Worm (Caenorhabditis elegans) whole organism, L1 larva: Measurements from ENCODE around the gene F23A7.5.
A peak's percentile ranks its signal among the peaks of the same experiment; 100 is the strongest.
"Not testable (repeated sequence)": the region's sequence is repeated elsewhere in the genome, so short reads cannot be mapped to it uniquely, and the experiment has no call there.

Source experiments
- C04F5.9 ChIP-seq: sonication (generic microtip); optimal IDR thresholded peaks from 2 replicates; lab custom pipeline; 2016; ENCODE audit warnings: missing genetic modification characterization, missing compliant biosample characterization
- Y116A8C.19 ChIP-seq: sonication (generic microtip); optimal IDR thresholded peaks from 2 replicates; lab custom pipeline; 2016; ENCODE audit warnings: missing compliant biosample characterization, missing genetic modification characterization, borderline replicate concordance
- aha-1 ChIP-seq: fragments of 150-350 bp; optimal IDR thresholded peaks from 2 replicates; lab custom pipeline; 2014; ENCODE audit warnings: missing biosample characterization, missing genetic modification characterization
- alr-1 ChIP-seq: fragments of 200-800 bp; sonication (Bioruptor generic); optimal IDR thresholded peaks from 2 replicates; lab custom pipeline; 2018; ENCODE audit warnings: borderline replicate concordance, mild to moderate bottlenecking, missing genetic modification characterization, missing compliant biosample characterization
- blmp-1 ChIP-seq: fragments of 150-350 bp; optimal IDR thresholded peaks from 2 replicates; lab custom pipeline; 2014; ENCODE audit warnings: missing biosample characterization, missing genetic modification characterization
- ceh-63 ChIP-seq: fragments of 200-800 bp; sonication (Bioruptor generic); optimal IDR thresholded peaks from 2 replicates; lab custom pipeline; 2018; ENCODE audit warnings: mild to moderate bottlenecking, missing genetic modification characterization, missing compliant biosample characterization
- ces-1 ChIP-seq: fragments of 150-350 bp; optimal IDR thresholded peaks from 2 replicates; lab custom pipeline; 2014; ENCODE audit warnings: missing biosample characterization, missing genetic modification reagents, missing genetic modification characterization
- efl-1 ChIP-seq, 4 experiments: fragments of 150-350 bp; optimal IDR thresholded peaks in 3 of 4; peaks in 1 of 4; 1 replicate in 1 of 4; 2 replicates in 3 of 4; lab custom pipeline; 2014; ENCODE audit warnings: missing biosample characterization in 2 of 4, missing genetic modification characterization in 2 of 4, missing genetic modification reagents in 2 of 4
- efl-3 ChIP-seq: fragments of 200-800 bp; sonication (Bioruptor generic); optimal IDR thresholded peaks from 2 replicates; lab custom pipeline; 2018; ENCODE audit warnings: mild to moderate bottlenecking, missing genetic modification characterization, missing compliant biosample characterization
- elt-3 ChIP-seq, 6 experiments: fragments of 150-350 bp in 1 of 6; sonication (generic microtip); optimal IDR thresholded peaks; 2 replicates each; lab custom pipeline; 2017 to 2018; ENCODE audit warnings: missing biosample characterization in 6 of 6, missing genetic modification characterization in 6 of 6, inconsistent platforms in 1 of 6
- fkh-10 ChIP-seq: sonication (generic microtip); optimal IDR thresholded peaks from 2 replicates; lab custom pipeline; 2017; ENCODE audit warnings: missing biosample characterization, missing genetic modification reagents, missing genetic modification characterization
- fkh-8 ChIP-seq: sonication (generic microtip); optimal IDR thresholded peaks from 2 replicates; lab custom pipeline; 2016; ENCODE audit warnings: mild to moderate bottlenecking, missing genetic modification characterization, missing compliant biosample characterization
- fos-1 ChIP-seq: fragments of 150-350 bp; optimal IDR thresholded peaks from 2 replicates; lab custom pipeline; 2014; ENCODE audit warnings: missing biosample characterization, missing genetic modification characterization
- hpl-2 ChIP-seq: fragments of 150-350 bp; optimal IDR thresholded peaks from 2 replicates; lab custom pipeline; 2014; ENCODE audit warnings: missing biosample characterization, missing genetic modification reagents, missing genetic modification characterization
- lin-35 ChIP-seq, 2 experiments: fragments of 150-350 bp; optimal IDR thresholded peaks; 2 replicates each; lab custom pipeline; 2014; ENCODE audit warnings: missing biosample characterization in 2 of 2, missing genetic modification characterization in 2 of 2, missing genetic modification reagents in 2 of 2
- mef-2 ChIP-seq: fragments of 150-350 bp; optimal IDR thresholded peaks from 2 replicates; lab custom pipeline; 2014; ENCODE audit warnings: missing biosample characterization, missing genetic modification characterization
- mep-1 ChIP-seq: fragments of 150-350 bp; optimal IDR thresholded peaks from 2 replicates; lab custom pipeline; 2014; ENCODE audit warnings: missing biosample characterization, missing genetic modification characterization
- nhr-11 ChIP-seq: fragments of 150-350 bp; optimal IDR thresholded peaks from 2 replicates; lab custom pipeline; 2014; ENCODE audit warnings: missing biosample characterization, missing genetic modification characterization
- nhr-19 ChIP-seq: fragments of 200-800 bp; sonication (Bioruptor generic); conservative IDR thresholded peaks from 2 replicates; pipeline ENCODE4 v1.3.6; 2022; ENCODE audit warnings: missing genetic modification characterization, missing compliant biosample characterization
- nhr-47 ChIP-seq: sonication (generic microtip); optimal IDR thresholded peaks from 2 replicates; lab custom pipeline; 2016; ENCODE audit warnings: mild to moderate bottlenecking, missing genetic modification characterization, moderate library complexity, missing compliant biosample characterization
- nhr-71 ChIP-seq: sonication (generic microtip); optimal IDR thresholded peaks from 2 replicates; lab custom pipeline; 2016; ENCODE audit warnings: mild to moderate bottlenecking, missing genetic modification characterization, moderate library complexity, missing compliant biosample characterization
- nhr-76 ChIP-seq: sonication (generic microtip); optimal IDR thresholded peaks from 2 replicates; lab custom pipeline; 2017; ENCODE audit warnings: missing biosample characterization, missing genetic modification characterization
- pax-3 ChIP-seq: fragments of 200-800 bp; sonication (Bioruptor generic); optimal IDR thresholded peaks from 2 replicates; lab custom pipeline; 2018; ENCODE audit warnings: mild to moderate bottlenecking, missing genetic modification characterization, moderate library complexity, missing compliant biosample characterization
- pqm-1 ChIP-seq: sonication (generic microtip); optimal IDR thresholded peaks from 3 replicates; lab custom pipeline; 2017; ENCODE audit warnings: missing biosample characterization, missing genetic modification characterization
- snpc-4 ChIP-seq: fragments of 150-350 bp; optimal IDR thresholded peaks from 2 replicates; lab custom pipeline; 2014; ENCODE audit warnings: missing biosample characterization, missing genetic modification characterization
- sox-4 ChIP-seq: sonication (generic microtip); optimal IDR thresholded peaks from 2 replicates; lab custom pipeline; 2016; ENCODE audit warnings: missing genetic modification characterization, missing compliant biosample characterization
- unc-30 ChIP-seq: sonication (generic microtip); optimal IDR thresholded peaks from 2 replicates; lab custom pipeline; 2017; ENCODE audit warnings: missing biosample characterization, missing genetic modification characterization
- unc-62 ChIP-seq: fragments of 150-350 bp; optimal IDR thresholded peaks from 2 replicates; lab custom pipeline; 2014; ENCODE audit warnings: missing biosample characterization, missing genetic modification reagents, missing genetic modification characterization
- xbp-1 ChIP-seq: sonication (generic microtip); optimal IDR thresholded peaks from 2 replicates; lab custom pipeline; 2016; ENCODE audit warnings: missing genetic modification characterization, missing compliant biosample characterization
- zip-4 ChIP-seq: fragments of 200-800 bp; sonication (Bioruptor generic); optimal IDR thresholded peaks from 2 replicates; lab custom pipeline; 2018; ENCODE audit warnings: mild to moderate bottlenecking, missing genetic modification characterization, moderate library complexity, missing compliant biosample characterization
- ztf-11 ChIP-seq, 2 experiments: sonication (generic microtip); optimal IDR thresholded peaks; 2 replicates each; lab custom pipeline; 2016 to 2017; ENCODE audit warnings: missing genetic modification characterization in 2 of 2, missing biosample characterization in 1 of 2, missing compliant biosample characterization in 1 of 2

Gene F23A7.5

ce11 chrX:16218306-16218705 lies 10.4 kb upstream of the F23A7.5 start (continued):
- TF ChIP-seq ztf-11 (tag; optimal IDR thresholded peaks at IDR 0.05; lab: Kevin White, UChicago) (no peak), C04F5.9 (tag; lab: Kevin White, UChicago) (no peak), fkh-8 (tag; lab: Kevin White, UChicago) (peak; percentile 81), pqm-1 (tag; lab: Kevin White, UChicago) (no peak), blmp-1 (tag; lab: Kevin White, UChicago) (no peak), xbp-1 (no peak), nhr-47 (tag; lab: Kevin White, UChicago) (peak; percentile 66), mep-1 (tag; lab: Kevin White, UChicago) (peak; percentile 47), zip-4 (GFP tag; lab: Kevin White, UChicago) (no peak), aha-1 (tag; lab: Kevin White, UChicago) (no peak), nhr-11 (tag; lab: Kevin White, UChicago) (no peak), elt-3 (tag; optimal IDR thresholded peaks at IDR 0.05; lab: Kevin White, UChicago) (no peak), fkh-10 (GFP tag; lab: Kevin White, UChicago) (peak; percentile 57), nhr-71 (peak; percentile 65), Y116A8C.19 (tag; lab: Kevin White, UChicago) (no peak), mef-2 (tag; lab: Kevin White, UChicago) (no peak), sox-4 (tag; lab: Kevin White, UChicago) (no peak), fos-1 (tag; lab: Kevin White, UChicago) (no peak), nhr-19 (peak; percentile 8; the same call in 1 of the 2 replicates), lin-35 (GFP tag; optimal IDR thresholded peaks at IDR 0.05; lab: Kevin White, UChicago) (peak; percentile 5 to 9)
- TF ChIP-seq, all 84 proteins: peak for 19

ce11 chrX:16219710-16220109 lies 9.0 kb upstream of the F23A7.5 start, which contains the start of gene F23A7.3:
Gene F23A7.3, plus strand, starts transcription at chrX:16220010.
- TF ChIP-seq efl-1 (optimal IDR thresholded peaks at IDR 0.05; lab: Kevin White, UChicago): not testable (repeated sequence)
- peak in 1 of 2 experiments; percentile 57 for TF ChIP-seq efl-1 (GFP tag; optimal IDR thresholded peaks at IDR 0.05 in 1 of 2; lab: Kevin White, UChicago)

ce11 chrX:16240626-16241025 lies 11.9 kb downstream of the F23A7.5 start:
- TF ChIP-seq efl-1 (optimal IDR thresholded peaks at IDR 0.05; lab: Kevin White, UChicago): no peak
- TF ChIP-seq efl-1 (GFP tag; optimal IDR thresholded peaks at IDR 0.05 in 1 of 2; lab: Kevin White, UChicago): peak in 1 of 2 experiments; percentile 81
- TF ChIP-seq alr-1 (tag; lab: Kevin White, UChicago): no peak

- no peak for TF ChIP-seq pax-3
- TF ChIP-seq ztf-11 (tag; optimal IDR thresholded peaks at IDR 0.05; lab: Kevin White, UChicago): no peak
- TF ChIP-seq unc-30: no peak
- TF ChIP-seq ceh-63 (GFP tag; lab: Kevin White, UChicago): no peak
- TF ChIP-seq hpl-2 (GFP tag; lab: Kevin White, UChicago): no peak
- TF ChIP-seq nhr-76 (tag; lab: Kevin White, UChicago): no peak
Measured at ce11 chrX:16243129-16243528, 14.4 kb downstream of the F23A7.5 start.

- no peak for TF ChIP-seq ces-1 (GFP tag; lab: Kevin White, UChicago)
Measured at ce11 chrX:16244764-16245244, 16.1 kb downstream of the F23A7.5 start, which contains the start of gene W10G6.1. Gene W10G6.1, plus strand, starts transcription at chrX:16245194.

ce11 chrX:16250679-16251078 lies 22.0 kb downstream of the F23A7.5 start, which contains the start of gene W10G6.6:
Gene W10G6.6, minus strand, starts transcription at chrX:16250779.
- TF ChIP-seq unc-62 (GFP tag; lab: Kevin White, UChicago) (no peak), snpc-4 (tag; lab: Kevin White, UChicago) (no peak), efl-3 (GFP tag; lab: Kevin White, UChicago) (no peak)
